Worm (Caenorhabditis elegans) whole organism, L2 larva: ENCODE measurements around the gene F53B1.3.

Experiments
- C34F6.9 ChIP-seq: fragments of 150-350 bp; optimal IDR thresholded peaks from 2 replicates; lab custom pipeline; 2014; ENCODE audit warnings: missing biosample characterization, missing genetic modification characterization
- F13H6.1 ChIP-seq: sonication (generic microtip); optimal IDR thresholded peaks from 2 replicates; lab custom pipeline; 2016; ENCODE audit warnings: missing genetic modification characterization, missing compliant biosample characterization
- R02D3.7 ChIP-seq: fragments of 150-350 bp; optimal IDR thresholded peaks from 2 replicates; lab custom pipeline; 2014; ENCODE audit warnings: missing biosample characterization, missing genetic modification characterization
- Y55F3AM.14 ChIP-seq: fragments of 200-800 bp; sonication (Bioruptor generic); optimal IDR thresholded peaks from 2 replicates; lab custom pipeline; 2018; ENCODE audit warnings: mild to moderate bottlenecking, missing genetic modification characterization, missing compliant biosample characterization
- alr-1 ChIP-seq: fragments of 150-350 bp; optimal IDR thresholded peaks from 2 replicates; lab custom pipeline; 2014; ENCODE audit warnings: missing biosample characterization, missing genetic modification characterization
- ama-1 ChIP-seq: fragments of 150-350 bp; optimal IDR thresholded peaks from 2 replicates; lab custom pipeline; 2018; ENCODE audit warnings: inconsistent platforms
- ceh-16 ChIP-seq: fragments of 150-350 bp; optimal IDR thresholded peaks from 2 replicates; lab custom pipeline; 2014; ENCODE audit warnings: missing biosample characterization, missing genetic modification characterization
- ceh-82 ChIP-seq: fragments of 150-350 bp; optimal IDR thresholded peaks from 2 replicates; lab custom pipeline; 2014; ENCODE audit warnings: missing biosample characterization, missing genetic modification characterization
- crh-2 ChIP-seq: sonication (generic microtip); optimal IDR thresholded peaks from 2 replicates; lab custom pipeline; 2017; ENCODE audit warnings: missing biosample characterization, missing genetic modification characterization
- dmd-4 ChIP-seq: sonication (generic microtip); optimal IDR thresholded peaks from 2 replicates; lab custom pipeline; 2017; ENCODE audit warnings: missing biosample characterization, missing genetic modification characterization
- egl-27 ChIP-seq: sonication (generic microtip); optimal IDR thresholded peaks from 3 replicates; lab custom pipeline; 2017; ENCODE audit warnings: missing biosample characterization, missing genetic modification reagents, missing genetic modification characterization
- elt-1 ChIP-seq: fragments of 150-350 bp; optimal IDR thresholded peaks from 2 replicates; lab custom pipeline; 2014; ENCODE audit warnings: missing biosample characterization, missing genetic modification characterization
- fos-1 ChIP-seq: fragments of 150-350 bp; optimal IDR thresholded peaks from 2 replicates; lab custom pipeline; 2014; ENCODE audit warnings: missing biosample characterization, missing genetic modification characterization
- gmeb-1 ChIP-seq: fragments of 150-350 bp; optimal IDR thresholded peaks from 2 replicates; lab custom pipeline; 2014; ENCODE audit warnings: missing biosample characterization, missing genetic modification characterization
- lin-11 ChIP-seq: fragments of 150-350 bp; sonication (generic microtip); optimal IDR thresholded peaks from 2 replicates; lab custom pipeline; 2014; ENCODE audit warnings: missing biosample characterization, missing genetic modification characterization, inconsistent platforms, mixed read lengths
- lin-13 ChIP-seq: fragments of 150-350 bp; optimal IDR thresholded peaks from 2 replicates; lab custom pipeline; 2014; ENCODE audit warnings: missing biosample characterization, missing genetic modification reagents, missing genetic modification characterization
- lin-39 ChIP-seq: fragments of 150-350 bp; optimal IDR thresholded peaks from 2 replicates; lab custom pipeline; 2014; ENCODE audit warnings: missing biosample characterization, missing genetic modification reagents, missing genetic modification characterization
- lsy-2 ChIP-seq, 2 experiments: fragments of 150-350 bp in 1 of 2; sonication (generic microtip) in 1 of 2; optimal IDR thresholded peaks; 2 replicates each; lab custom pipeline; 2014 to 2017; ENCODE audit warnings: missing biosample characterization in 2 of 2, missing genetic modification characterization in 2 of 2
- mab-5 ChIP-seq: fragments of 150-350 bp; optimal IDR thresholded peaks from 2 replicates; lab custom pipeline; 2014; ENCODE audit warnings: missing biosample characterization, missing genetic modification characterization
- mbf-1 ChIP-seq: sonication (generic microtip); optimal IDR thresholded peaks from 2 replicates; lab custom pipeline; 2017; ENCODE audit warnings: missing biosample characterization, missing genetic modification characterization
- mdl-1 ChIP-seq, 2 experiments: fragments of 150-350 bp in 1 of 2; sonication (generic microtip) in 1 of 2; optimal IDR thresholded peaks; 2 replicates each; lab custom pipeline; 2017; ENCODE audit warnings: missing biosample characterization in 2 of 2, missing genetic modification characterization in 2 of 2
- nhr-10 ChIP-seq: sonication (generic microtip); optimal IDR thresholded peaks from 2 replicates; lab custom pipeline; 2017; ENCODE audit warnings: missing biosample characterization, missing genetic modification characterization
- nhr-11 ChIP-seq: fragments of 150-350 bp; optimal IDR thresholded peaks from 2 replicates; lab custom pipeline; 2014; ENCODE audit warnings: missing biosample characterization, missing genetic modification characterization
- nhr-12 ChIP-seq: fragments of 150-350 bp; optimal IDR thresholded peaks from 2 replicates; lab custom pipeline; 2014; ENCODE audit warnings: missing biosample characterization, missing genetic modification characterization
- nhr-129 ChIP-seq: fragments of 150-350 bp; optimal IDR thresholded peaks from 2 replicates; lab custom pipeline; 2014; ENCODE audit warnings: missing biosample characterization, missing genetic modification characterization
- nhr-21 ChIP-seq: fragments of 150-350 bp; optimal IDR thresholded peaks from 2 replicates; lab custom pipeline; 2014; ENCODE audit warnings: missing biosample characterization, missing genetic modification characterization
- nhr-23 ChIP-seq: fragments of 150-350 bp; optimal IDR thresholded peaks from 2 replicates; lab custom pipeline; 2014; ENCODE audit warnings: missing biosample characterization, missing genetic modification reagents, missing genetic modification characterization
- nhr-237 ChIP-seq: fragments of 150-350 bp; optimal IDR thresholded peaks from 2 replicates; lab custom pipeline; 2014; ENCODE audit warnings: missing biosample characterization, missing genetic modification characterization
- nhr-25 ChIP-seq: fragments of 150-350 bp; sonication (generic microtip); optimal IDR thresholded peaks from 3 replicates; lab custom pipeline; 2014; ENCODE audit warnings: missing biosample characterization, missing genetic modification characterization
- nhr-6 ChIP-seq: fragments of 150-350 bp; optimal IDR thresholded peaks from 2 replicates; lab custom pipeline; 2014; ENCODE audit warnings: missing biosample characterization, missing genetic modification characterization
- nhr-77 ChIP-seq: fragments of 150-350 bp; optimal IDR thresholded peaks from 2 replicates; lab custom pipeline; 2014; ENCODE audit warnings: missing biosample characterization, missing genetic modification characterization
- sem-4 ChIP-seq: fragments of 150-350 bp; optimal IDR thresholded peaks from 2 replicates; lab custom pipeline; 2014; ENCODE audit warnings: missing biosample characterization, missing genetic modification reagents, missing genetic modification characterization
- skn-1 ChIP-seq: sonication (generic microtip); optimal IDR thresholded peaks from 2 replicates; lab custom pipeline; 2017; ENCODE audit warnings: missing biosample characterization, missing genetic modification characterization
- sma-3 ChIP-seq: sonication (generic microtip); optimal IDR thresholded peaks from 2 replicates; lab custom pipeline; 2016; ENCODE audit warnings: missing genetic modification reagents, missing genetic modification characterization, missing compliant biosample characterization
- sma-9 ChIP-seq, 2 experiments: fragments of 150-350 bp in 1 of 2; sonication (generic microtip) in 1 of 2; optimal IDR thresholded peaks; 2 replicates each; lab custom pipeline; 2014 to 2016; ENCODE audit warnings: missing genetic modification characterization in 2 of 2, mild to moderate bottlenecking in 1 of 2, missing biosample characterization in 1 of 2, missing compliant biosample characterization in 1 of 2, missing genetic modification reagents in 1 of 2, moderate library complexity in 1 of 2
- snpc-4 ChIP-seq: fragments of 150-350 bp; optimal IDR thresholded peaks from 2 replicates; lab custom pipeline; 2014; ENCODE audit warnings: missing biosample characterization, missing genetic modification characterization
- unc-55 ChIP-seq: fragments of 150-350 bp; sonication (generic microtip); optimal IDR thresholded peaks from 3 replicates; lab custom pipeline; 2014; ENCODE audit warnings: missing biosample characterization, missing genetic modification reagents, missing genetic modification characterization
- unc-62 ChIP-seq: fragments of 150-350 bp; optimal IDR thresholded peaks from 2 replicates; lab custom pipeline; 2014; ENCODE audit warnings: missing biosample characterization, missing genetic modification reagents, missing genetic modification characterization
- zag-1 ChIP-seq: fragments of 150-350 bp; optimal IDR thresholded peaks from 2 replicates; lab custom pipeline; 2014; ENCODE audit warnings: missing biosample characterization, missing genetic modification characterization
- ztf-11 ChIP-seq: sonication (generic microtip); optimal IDR thresholded peaks from 2 replicates; lab custom pipeline; 2017; ENCODE audit warnings: missing biosample characterization, missing genetic modification characterization
- ztf-4 ChIP-seq: fragments of 150-350 bp; optimal IDR thresholded peaks from 2 replicates; lab custom pipeline; 2014; ENCODE audit warnings: missing biosample characterization, missing genetic modification characterization

F53B1.3 gene

ce11 chrX:2105310-2105709, at the start of gene F53B1.3:
Gene F53B1.3 (plus strand): TSS chrX:2105610.
- TF ChIP-seq nhr-21 (tag; lab: Kevin White, UChicago) = no peak
- TF ChIP-seq mbf-1 (tag; lab: Kevin White, UChicago) = no peak

- no peak for TF ChIP-seq unc-62 (GFP tag; lab: Kevin White, UChicago)
- TF ChIP-seq sma-9 (GFP tag; optimal IDR thresholded peaks at IDR 0.05; lab: Kevin White, UChicago) = no peak
- TF ChIP-seq sma-9 (tag; optimal IDR thresholded peaks at IDR 0.05; lab: Kevin White, UChicago) = no peak
- no peak for TF ChIP-seq F13H6.1 (tag; lab: Kevin White, UChicago)
- TF ChIP-seq zag-1 (tag; lab: Kevin White, UChicago) = no peak
- TF ChIP-seq lin-13 (GFP tag; lab: Kevin White, UChicago) = no peak
- no peak for TF ChIP-seq nhr-77
- TF ChIP-seq nhr-23 = no peak
- no peak for TF ChIP-seq nhr-237 (tag; lab: Kevin White, UChicago)
- no peak for TF ChIP-seq ceh-82 (tag; lab: Kevin White, UChicago)
- no peak for TF ChIP-seq nhr-12 (tag; lab: Kevin White, UChicago)
- TF ChIP-seq nhr-11 (tag; lab: Kevin White, UChicago) = no peak
- no peak for TF ChIP-seq sem-4
- no peak for TF ChIP-seq sma-3 (GFP tag; lab: Kevin White, UChicago)
- TF ChIP-seq egl-27 (tag; lab: Kevin White, UChicago) = no peak
- TF ChIP-seq gmeb-1 = no peak
- TF ChIP-seq mdl-1 (tag; optimal IDR thresholded peaks at IDR 0.05; lab: Kevin White, UChicago) = no peak
- TF ChIP-seq mab-5 = no peak
- no peak for TF ChIP-seq ztf-4
- no peak for TF ChIP-seq ama-1 (lab: Kevin White, UChicago)
- TF ChIP-seq, all 48 proteins: peak for 0
These were observed 40.7 kb upstream of the F53B1.3 start, which contains the start of gene F49H12.7 for ce11 chrX:2064730-2065129. Gene F49H12.7 (plus strand): TSS chrX:2065030.

ce11 chrX:2068294-2068693, 37.1 kb upstream of the F53B1.3 start:
- no peak for TF ChIP-seq dmd-4 (tag; lab: Kevin White, UChicago)
- no peak for TF ChIP-seq nhr-10
- no peak for TF ChIP-seq nhr-23
- no peak for TF ChIP-seq nhr-129 (tag; lab: Kevin White, UChicago)
- no peak for TF ChIP-seq sma-3 (GFP tag; lab: Kevin White, UChicago)
- no peak for TF ChIP-seq crh-2 (tag; lab: Kevin White, UChicago)
- no peak for TF ChIP-seq R02D3.7
- TF ChIP-seq ztf-4 = no peak
- TF ChIP-seq C34F6.9 (tag; lab: Kevin White, UChicago) = no peak
- peak; percentile 35 for TF ChIP-seq sma-9 (GFP tag; optimal IDR thresholded peaks at IDR 0.05; lab: Kevin White, UChicago)
- no peak for TF ChIP-seq sma-9 (tag; optimal IDR thresholded peaks at IDR 0.05; lab: Kevin White, UChicago)
- TF ChIP-seq mdl-1 (tag; optimal IDR thresholded peaks at IDR 0.05; lab: Kevin White, UChicago) = no peak
- peak; percentile 20 for TF ChIP-seq fos-1 (tag; lab: Kevin White, UChicago)
- no peak for TF ChIP-seq nhr-6 (tag; lab: Kevin White, UChicago)

- TF ChIP-seq nhr-129 (tag; lab: Kevin White, UChicago) (peak; percentile 14), fos-1 (tag; lab: Kevin White, UChicago) (peak; percentile 14), crh-2 (tag; lab: Kevin White, UChicago) (no peak)
These were observed 34.9 kb upstream of the F53B1.3 start, which contains the start of gene acl-4 for ce11 chrX:2070418-2070996. Gene acl-4 (minus strand): TSS chrX:2070444.

- TF ChIP-seq alr-1 (tag; lab: Kevin White, UChicago) = no peak
- peak; percentile 42 for TF ChIP-seq ztf-4
- peak; percentile 75 for TF ChIP-seq crh-2 (tag; lab: Kevin White, UChicago)
- TF ChIP-seq ztf-11 = no peak
- TF ChIP-seq lsy-2 (tag; optimal IDR thresholded peaks at IDR 0.05; lab: Kevin White, UChicago) = no peak
- peak; percentile 87 for TF ChIP-seq nhr-129 (tag; lab: Kevin White, UChicago)
- peak; percentile 2 for TF ChIP-seq Y55F3AM.14 (GFP tag; lab: Kevin White, UChicago)
- no peak for TF ChIP-seq nhr-6 (tag; lab: Kevin White, UChicago)
- TF ChIP-seq sma-3 (GFP tag; lab: Kevin White, UChicago) = peak; percentile 62
- no peak for TF ChIP-seq zag-1 (tag; lab: Kevin White, UChicago)
- no peak for TF ChIP-seq lin-39
- no peak for TF ChIP-seq skn-1
- peak; percentile 37 for TF ChIP-seq nhr-10
- TF ChIP-seq nhr-25 (tag; lab: Kevin White, UChicago) = peak; percentile 86
- peak; percentile 50 for TF ChIP-seq sem-4
- TF ChIP-seq unc-55 (GFP tag; lab: Kevin White, UChicago) = peak; percentile 72
- peak; percentile 64 to 87 for TF ChIP-seq mdl-1 (tag; optimal IDR thresholded peaks at IDR 0.05; lab: Kevin White, UChicago)
- TF ChIP-seq mab-5 = peak; percentile 68
- no peak for TF ChIP-seq nhr-237 (tag; lab: Kevin White, UChicago)
- no peak for TF ChIP-seq elt-1
- TF ChIP-seq snpc-4 = peak; percentile 48
- TF ChIP-seq dmd-4 (tag; lab: Kevin White, UChicago) = no peak
- peak; percentile 52 for TF ChIP-seq gmeb-1
- TF ChIP-seq F13H6.1 (tag; lab: Kevin White, UChicago) = peak; percentile 73
- peak; percentile 15 for TF ChIP-seq ama-1 (lab: Kevin White, UChicago)
- TF ChIP-seq ceh-16 (tag; lab: Kevin White, UChicago) = peak; percentile 54
- peak; percentile 34 for TF ChIP-seq lin-13 (GFP tag; lab: Kevin White, UChicago)
- TF ChIP-seq lin-11 (tag; lab: Kevin White, UChicago) = peak; percentile 77
These were observed 33.9 kb upstream of the F53B1.3 start for ce11 chrX:2071392-2072001.
